Fruit fly (Drosophila melanogaster) whole organism, prepupa: Measurements from ENCODE around the gene CCKLR-17D1.

Source experiments
- Blimp-1 ChIP-seq: fragments of 200-800 bp; sonication (Bioruptor generic); optimal IDR thresholded peaks from 3 replicates; lab custom pipeline; 2017; ENCODE audit warnings: missing biosample characterization, missing genetic modification characterization, mild to moderate bottlenecking, moderate library complexity, missing genetic modification reagents
- CG11294 ChIP-seq: fragments of 200-800 bp; sonication (Bioruptor generic); IDR thresholded peaks from 2 replicates; pipeline ENCODE4 v1.3.6; 2022; ENCODE audit warnings: missing biosample characterization, missing genetic modification characterization
- CG11762 ChIP-seq: fragments of 200-800 bp; sonication (Bioruptor generic); optimal IDR thresholded peaks from 3 replicates; lab custom pipeline; 2016; ENCODE audit warnings: missing biosample characterization, missing genetic modification characterization; ENCODE audit not compliant: insufficient read depth
- CG11902 ChIP-seq: fragments of 200-800 bp; sonication (Bioruptor generic); optimal IDR thresholded peaks from 3 replicates; lab custom pipeline; 2016; ENCODE audit warnings: missing biosample characterization, missing genetic modification characterization
- CG15336 ChIP-seq: fragments of 200-800 bp; sonication (Bioruptor generic); IDR thresholded peaks from 2 replicates; pipeline ENCODE4 v1.3.6; 2022; ENCODE audit warnings: missing biosample characterization, missing genetic modification characterization
- CG1621 ChIP-seq: fragments of 200-800 bp; sonication (Bioruptor generic); optimal IDR thresholded peaks from 3 replicates; lab custom pipeline; 2018; ENCODE audit warnings: missing biosample characterization, mild to moderate bottlenecking, missing genetic modification characterization
- CG16779 ChIP-seq: fragments of 200-800 bp; sonication (Bioruptor generic); optimal IDR thresholded peaks from 3 replicates; lab custom pipeline; 2017; ENCODE audit warnings: missing biosample characterization, mild to moderate bottlenecking, missing genetic modification characterization
- CG3032 ChIP-seq: fragments of 200-800 bp; optimal IDR thresholded peaks from 2 replicates; lab custom pipeline; 2019; ENCODE audit warnings: missing biosample characterization, mild to moderate bottlenecking, missing genetic modification characterization, moderate library complexity
- CG31627 ChIP-seq: fragments of 200-800 bp; sonication (Bioruptor generic); optimal IDR thresholded peaks from 3 replicates; lab custom pipeline; 2016; ENCODE audit warnings: missing biosample characterization, missing genetic modification characterization
- CG32006 ChIP-seq: fragments of 200-800 bp; sonication (Bioruptor generic); optimal IDR thresholded peaks from 3 replicates; lab custom pipeline; 2017; ENCODE audit warnings: missing biosample characterization, mild to moderate bottlenecking, missing genetic modification characterization
- CG3919 ChIP-seq: fragments of 200-800 bp; sonication (Bioruptor generic); optimal IDR thresholded peaks from 3 replicates; lab custom pipeline; 2016; ENCODE audit warnings: missing biosample characterization, missing genetic modification characterization
- CG4318 ChIP-seq: fragments of 200-800 bp; sonication (Bioruptor generic); optimal IDR thresholded peaks from 3 replicates; lab custom pipeline; 2017; ENCODE audit warnings: missing biosample characterization, mild to moderate bottlenecking, missing genetic modification characterization
- CG6163 ChIP-seq: fragments of 200-800 bp; sonication (Bioruptor generic); IDR thresholded peaks from 3 replicates; pipeline ENCODE4 v1.3.6; 2022; ENCODE audit warnings: missing biosample characterization, missing genetic modification characterization
- CG6276 ChIP-seq: fragments of 200-800 bp; sonication (Bioruptor generic); optimal IDR thresholded peaks from 2 replicates; lab custom pipeline; 2017; ENCODE audit warnings: missing biosample characterization, mild to moderate bottlenecking, missing genetic modification characterization
- CG6792 ChIP-seq: fragments of 200-800 bp; sonication (Bioruptor generic); optimal IDR thresholded peaks from 3 replicates; lab custom pipeline; 2016; ENCODE audit warnings: missing biosample characterization, missing genetic modification characterization
- CG6808 ChIP-seq: fragments of 200-800 bp; sonication (Bioruptor generic); optimal IDR thresholded peaks from 3 replicates; lab custom pipeline; 2017; ENCODE audit warnings: missing biosample characterization, missing genetic modification characterization, mild to moderate bottlenecking, moderate library complexity, missing genetic modification reagents
- CG7368 ChIP-seq: fragments of 200-800 bp; sonication (Bioruptor generic); optimal IDR thresholded peaks from 3 replicates; lab custom pipeline; 2016; ENCODE audit warnings: missing biosample characterization, missing genetic modification characterization
- CG8119 ChIP-seq: fragments of 200-800 bp; sonication (Bioruptor generic); IDR thresholded peaks from 3 replicates; pipeline ENCODE4 v1.3.6; 2022; ENCODE audit warnings: missing biosample characterization, missing genetic modification characterization
- CG8319 ChIP-seq: fragments of 200-800 bp; sonication (Bioruptor generic); optimal IDR thresholded peaks from 3 replicates; lab custom pipeline; 2016; ENCODE audit warnings: missing biosample characterization, missing genetic modification characterization
- CG8632 ChIP-seq: fragments of 200-800 bp; sonication (Bioruptor generic); optimal IDR thresholded peaks from 3 replicates; lab custom pipeline; 2016; ENCODE audit warnings: missing biosample characterization, missing genetic modification characterization
- Eip75B ChIP-seq: fragments of 200-800 bp; sonication (Bioruptor generic); optimal IDR thresholded peaks from 3 replicates; lab custom pipeline; 2016; ENCODE audit warnings: missing biosample characterization, missing genetic modification characterization
- Eip93F ChIP-seq: fragments of 200-800 bp; sonication (Bioruptor generic); optimal IDR thresholded peaks from 2 replicates; lab custom pipeline; 2016; ENCODE audit warnings: missing biosample characterization, mild to moderate bottlenecking, missing genetic modification characterization
- Ets21C ChIP-seq: fragments of 200-800 bp; sonication (Bioruptor generic); optimal IDR thresholded peaks from 3 replicates; lab custom pipeline; 2016; ENCODE audit warnings: missing biosample characterization, missing genetic modification characterization
- Gug ChIP-seq: fragments of 200-800 bp; sonication (Bioruptor generic); IDR thresholded peaks from 2 replicates; pipeline ENCODE4 v1.3.6; 2022; ENCODE audit warnings: missing biosample characterization, missing genetic modification characterization
- Hr38 ChIP-seq: sonication (Bioruptor generic); optimal IDR thresholded peaks from 2 replicates; lab custom pipeline; 2016; ENCODE audit warnings: missing biosample characterization, missing genetic modification characterization
- Hr39 ChIP-seq: fragments of 200-800 bp; sonication (Bioruptor generic); optimal IDR thresholded peaks from 2 replicates; lab custom pipeline; 2016; ENCODE audit warnings: missing biosample characterization, missing genetic modification characterization
- Hr4 ChIP-seq: fragments of 200-800 bp; sonication (Bioruptor generic); optimal IDR thresholded peaks from 3 replicates; lab custom pipeline; 2016; ENCODE audit warnings: missing biosample characterization, missing genetic modification characterization
- Lpt ChIP-seq: fragments of 200-800 bp; sonication (Bioruptor generic); optimal IDR thresholded peaks from 3 replicates; lab custom pipeline; 2016; ENCODE audit warnings: missing biosample characterization, missing genetic modification characterization
- Met ChIP-seq: fragments of 200-800 bp; sonication (Bioruptor generic); optimal IDR thresholded peaks from 3 replicates; lab custom pipeline; 2016; ENCODE audit warnings: missing biosample characterization, missing genetic modification characterization
- OdsH ChIP-seq: fragments of 200-800 bp; sonication (Bioruptor generic); optimal IDR thresholded peaks from 3 replicates; lab custom pipeline; 2016; ENCODE audit warnings: missing biosample characterization, missing genetic modification characterization
- Smox ChIP-seq: fragments of 200-800 bp; sonication (Bioruptor generic); optimal IDR thresholded peaks from 3 replicates; lab custom pipeline; 2016; ENCODE audit warnings: missing biosample characterization, missing genetic modification characterization
- Sox14 ChIP-seq: fragments of 200-800 bp; sonication (Bioruptor generic); optimal IDR thresholded peaks from 3 replicates; lab custom pipeline; 2016; ENCODE audit warnings: missing biosample characterization, missing genetic modification characterization
- Sox15 ChIP-seq: fragments of 200-800 bp; sonication (Bioruptor generic); optimal IDR thresholded peaks from 3 replicates; lab custom pipeline; 2016; ENCODE audit warnings: missing biosample characterization, missing genetic modification characterization
- achi ChIP-seq: fragments of 200-800 bp; sonication (Bioruptor generic); optimal IDR thresholded peaks from 3 replicates; lab custom pipeline; 2016; ENCODE audit warnings: missing biosample characterization, missing genetic modification characterization
- acj6 ChIP-seq: fragments of 200-800 bp; sonication (Bioruptor generic); optimal IDR thresholded peaks from 3 replicates; lab custom pipeline; 2016; ENCODE audit warnings: missing biosample characterization, missing genetic modification characterization
- dac ChIP-seq: fragments of 200-800 bp; sonication (Bioruptor generic); optimal IDR thresholded peaks from 2 replicates; lab custom pipeline; 2017; ENCODE audit warnings: missing biosample characterization, mild to moderate bottlenecking, missing genetic modification characterization
- dsx ChIP-seq: fragments of 200-800 bp; optimal IDR thresholded peaks from 3 replicates; lab custom pipeline; 2019; ENCODE audit warnings: missing biosample characterization, mild to moderate bottlenecking, missing genetic modification characterization, moderate library complexity; ENCODE audit not compliant: poor library complexity, severe bottlenecking
- esn ChIP-seq: fragments of 200-800 bp; sonication (Bioruptor generic); optimal IDR thresholded peaks from 2 replicates; lab custom pipeline; 2016; ENCODE audit warnings: missing biosample characterization, mild to moderate bottlenecking, missing genetic modification characterization, moderate library complexity
- fd85E ChIP-seq: fragments of 200-800 bp; sonication (Bioruptor generic); optimal IDR thresholded peaks from 3 replicates; lab custom pipeline; 2016; ENCODE audit warnings: missing biosample characterization, missing genetic modification characterization
- net ChIP-seq: fragments of 200-800 bp; sonication (Bioruptor generic); optimal IDR thresholded peaks from 3 replicates; lab custom pipeline; 2016; ENCODE audit warnings: missing biosample characterization, missing genetic modification characterization
- pdm3 ChIP-seq: fragments of 200-800 bp; sonication (Bioruptor generic); optimal IDR thresholded peaks from 3 replicates; lab custom pipeline; 2016; ENCODE audit warnings: missing biosample characterization, missing genetic modification characterization
- spab ChIP-seq: fragments of 200-800 bp; sonication (Bioruptor generic); optimal IDR thresholded peaks from 2 replicates; lab custom pipeline; 2017; ENCODE audit warnings: missing biosample characterization, mild to moderate bottlenecking, missing genetic modification characterization, missing genetic modification reagents
- ss ChIP-seq, 2 experiments: fragments of 200-800 bp; sonication (Bioruptor generic); optimal IDR thresholded peaks; 2 replicates in 1 of 2; 3 replicates in 1 of 2; lab custom pipeline; 2017 to 2018; ENCODE audit warnings: mild to moderate bottlenecking in 2 of 2, missing biosample characterization in 2 of 2, missing genetic modification characterization in 2 of 2, moderate library complexity in 1 of 2
- svp ChIP-seq: fragments of 200-800 bp; sonication (Bioruptor generic); peaks from one replicate; lab custom pipeline; 2016; ENCODE audit warnings: missing biosample characterization, missing genetic modification characterization
- topi ChIP-seq: fragments of 200-800 bp; sonication (Bioruptor generic); optimal IDR thresholded peaks from 3 replicates; lab custom pipeline; 2016; ENCODE audit warnings: missing biosample characterization, missing genetic modification characterization
- vri ChIP-seq: fragments of 200-800 bp; sonication (Bioruptor generic); optimal IDR thresholded peaks from 3 replicates; lab custom pipeline; 2016; ENCODE audit warnings: missing biosample characterization, mild to moderate bottlenecking, missing genetic modification characterization

Gene CCKLR-17D1

dm6 chrX:18775839-18776538, 49.6 kb upstream of the CCKLR-17D1 start (continued):
- TF ChIP-seq CG32006: peak; percentile 90
- TF ChIP-seq esn (GFP tag; lab: Kevin White, UChicago): peak; percentile 87
- peak; percentile 74 for TF ChIP-seq CG6163 (GFP tag; lab: Robert Waterston, UW)
- peak; percentile 74 for TF ChIP-seq Blimp-1 (GFP tag; lab: Kevin White, UChicago)
- peak; percentile 90 for TF ChIP-seq acj6 (GFP tag; lab: Kevin White, UChicago)
- peak; percentile 88 for TF ChIP-seq svp (GFP tag; lab: Kevin White, UChicago)
- peak; percentile 42 for TF ChIP-seq dac (GFP tag; lab: Kevin White, UChicago)
- peak; percentile 73 for TF ChIP-seq Hr4 (GFP tag; lab: Kevin White, UChicago)
- TF ChIP-seq ss (GFP tag; optimal IDR thresholded peaks at IDR 0.05; lab: Kevin White, UChicago): peak; percentile 92
- TF ChIP-seq Hr38 (GFP tag; lab: Kevin White, UChicago): no peak
- peak; percentile 79 for TF ChIP-seq CG4318 (GFP tag; lab: Kevin White, UChicago)
- TF ChIP-seq CG7368 (GFP tag; lab: Kevin White, UChicago): peak; percentile 78
- TF ChIP-seq CG31627 (GFP tag; lab: Kevin White, UChicago): peak; percentile 68
- TF ChIP-seq Gug (GFP tag; lab: Robert Waterston, UW): peak; percentile 62
- TF ChIP-seq Smox (GFP tag; lab: Kevin White, UChicago): peak; percentile 86
- peak; percentile 54 for TF ChIP-seq vri (GFP tag; lab: Kevin White, UChicago)
- TF ChIP-seq fd85E (GFP tag; lab: Kevin White, UChicago): peak; percentile 29

- TF ChIP-seq Eip75B (GFP tag; lab: Kevin White, UChicago): peak; percentile 42
- peak; percentile 38 for TF ChIP-seq CG3919
- TF ChIP-seq spab (GFP tag; lab: Kevin White, UChicago): peak; percentile 6
- no peak for TF ChIP-seq Eip93F (GFP tag; lab: Kevin White, UChicago)
- TF ChIP-seq OdsH (GFP tag; lab: Kevin White, UChicago): peak; percentile 40
- no peak for TF ChIP-seq CG11762 (GFP tag; lab: Kevin White, UChicago)
- TF ChIP-seq CG3032: peak; percentile 19
- TF ChIP-seq dsx (GFP tag; lab: Kevin White, UChicago): peak; percentile 43
- TF ChIP-seq Lpt (GFP tag; lab: Kevin White, UChicago): peak; percentile 13
- peak; percentile 62 for TF ChIP-seq topi
- TF ChIP-seq Sox14 (GFP tag; lab: Kevin White, UChicago): peak; percentile 50
- TF ChIP-seq achi: peak; percentile 28
- no peak for TF ChIP-seq dac (GFP tag; lab: Kevin White, UChicago)
- peak; percentile 13 for TF ChIP-seq CG8632 (GFP tag; lab: Kevin White, UChicago)
- TF ChIP-seq CG8319 (GFP tag; lab: Kevin White, UChicago): no peak
- TF ChIP-seq pdm3: peak; percentile 58
- TF ChIP-seq Sox15 (GFP tag; lab: Kevin White, UChicago): peak; percentile 18
- TF ChIP-seq CG4318 (GFP tag; lab: Kevin White, UChicago): peak; percentile 24
- no peak for TF ChIP-seq Hr38 (GFP tag; lab: Kevin White, UChicago)
- peak; percentile 24 for TF ChIP-seq CG6792 (GFP tag; lab: Kevin White, UChicago)
- peak; percentile 87 for TF ChIP-seq svp (GFP tag; lab: Kevin White, UChicago)
- TF ChIP-seq Gug (GFP tag; lab: Robert Waterston, UW): no peak
- no peak for TF ChIP-seq CG11902 (GFP tag; lab: Kevin White, UChicago)
- TF ChIP-seq net (GFP tag; lab: Kevin White, UChicago): peak; percentile 26
- TF ChIP-seq CG32006: peak; percentile 63
- no peak for TF ChIP-seq CG11294 (GFP tag; lab: Robert Waterston, UW)
- peak; percentile 46 for TF ChIP-seq CG1621 (tag; lab: Kevin White, UChicago)
- TF ChIP-seq Hr39 (GFP tag; lab: Kevin White, UChicago): peak; percentile 68
- TF ChIP-seq Met (GFP tag; lab: Kevin White, UChicago): peak; percentile 56
- TF ChIP-seq Smox (GFP tag; lab: Kevin White, UChicago): peak; percentile 57
- peak; percentile 27 to 49 for TF ChIP-seq ss (GFP tag; optimal IDR thresholded peaks at IDR 0.05; lab: Kevin White, UChicago)
- TF ChIP-seq CG31627 (GFP tag; lab: Kevin White, UChicago): peak; percentile 58
- TF ChIP-seq CG16779 (tag; lab: Kevin White, UChicago): peak; percentile 36
- TF ChIP-seq CG8119 (GFP tag; lab: Robert Waterston, UW): peak; percentile 51; the same call in 1 of the 3 replicates
- TF ChIP-seq Ets21C (GFP tag; lab: Kevin White, UChicago): peak; percentile 17
- TF ChIP-seq acj6 (GFP tag; lab: Kevin White, UChicago): peak; percentile 47
- peak; percentile 32 for TF ChIP-seq CG6276 (GFP tag; lab: Kevin White, UChicago)
- peak; percentile 45 for TF ChIP-seq CG15336 (GFP tag; lab: Robert Waterston, UW)
- TF ChIP-seq CG6808 (GFP tag; lab: Kevin White, UChicago): peak; percentile 46
- TF ChIP-seq CG6163 (GFP tag; lab: Robert Waterston, UW): peak; percentile 71
These were observed 48.5 kb upstream of the CCKLR-17D1 start, which contains the start of gene CG6891 for dm6 chrX:18774818-18775343. Gene CG6891 (plus strand): TSS chrX:18775228.
